Fruit fly (Drosophila melanogaster): Measurements from ENCODE around the gene chas.

Gene chas

DNA sequence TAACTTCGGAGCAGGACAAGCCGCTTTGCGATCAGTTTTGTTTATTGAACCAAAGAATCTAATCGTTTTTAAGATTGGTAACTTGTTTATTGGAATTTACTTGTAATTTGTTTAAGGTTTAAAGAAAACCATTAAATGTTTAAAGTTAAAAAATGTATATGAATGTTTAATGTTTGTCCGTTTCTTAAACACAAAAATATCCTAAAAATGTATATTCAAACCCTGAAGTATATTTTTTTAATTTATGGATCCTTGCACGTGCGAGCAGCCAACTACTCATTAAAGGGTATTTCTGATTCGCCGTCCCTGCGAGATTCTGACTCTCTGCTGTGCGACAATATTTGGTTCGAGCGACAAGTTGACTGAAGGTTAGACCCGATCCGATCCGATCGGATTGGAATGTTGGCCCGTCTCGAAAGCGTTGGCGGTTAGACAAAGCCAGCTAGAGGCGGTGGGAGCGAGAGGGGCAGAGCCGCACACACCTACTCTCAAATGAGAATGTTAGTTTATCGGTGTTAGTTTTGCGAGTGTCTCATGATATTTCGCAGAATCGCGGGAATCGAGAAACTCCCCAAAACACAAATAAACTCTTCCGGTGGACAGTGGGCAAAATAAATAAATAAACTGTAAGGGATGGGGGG lies 454 bp upstream of the chas start (continued):
- TF ChIP-seq CG9876 (GFP tag; optimal IDR thresholded peaks at IDR 0.05) (peak; percentile 60), Hmr (GFP tag; optimal IDR thresholded peaks at IDR 0.05) (peak; percentile 88), klu (GFP tag; IDR thresholded peaks at IDR 0.05) (peak; percentile 59; the same call in 1 of the 2 replicates), az2 (GFP tag; optimal IDR thresholded peaks at IDR 0.05) (peak; percentile 79), hth (optimal IDR thresholded peaks at IDR 0.05) (no peak), gt (GFP tag; IDR thresholded peaks at IDR 0.05) (0 out of 2 replicates have a peak, but pooled peaks have one; percentile 23), Oli (tag; optimal IDR thresholded peaks at IDR 0.05) (peak; percentile 91), CG18599 (GFP tag; optimal IDR thresholded peaks at IDR 0.05) (peak; percentile 91), zen2 (GFP tag; IDR thresholded peaks at IDR 0.05; ENCODE audit: partially characterized antibody) (no peak), CG10431 (GFP tag; optimal IDR thresholded peaks at IDR 0.05) (peak; percentile 78), CG32772 (GFP tag; IDR thresholded peaks at IDR 0.05) (peak; percentile 66), CG1832 (GFP tag; optimal IDR thresholded peaks at IDR 0.05) (peak; percentile 67), CG3281 (GFP tag; optimal IDR thresholded peaks at IDR 0.05) (peak; percentile 92), Jarid2 (GFP tag; optimal IDR thresholded peaks at IDR 0.05) (peak; percentile 57), lola (GFP tag; optimal IDR thresholded peaks at IDR 0.05) (peak in 1 of 3 experiments; percentile 87), CG4617 (GFP tag; optimal IDR thresholded peaks at IDR 0.05; ENCODE audit: borderline replicate concordance) (peak; percentile 11), fd3F (GFP tag; optimal IDR thresholded peaks at IDR 0.05) (peak; percentile 78), Mrtf (GFP tag; IDR thresholded peaks at IDR 0.05) (peak; percentile 68; the same call in 2 of the 3 replicates), Abd-B (GFP tag; optimal IDR thresholded peaks at IDR 0.05) (peak; percentile 79), CG3163 (GFP tag; optimal IDR thresholded peaks at IDR 0.05) (peak; percentile 59), ase (GFP tag; IDR thresholded peaks at IDR 0.05) (0 out of 3 replicates have a peak, but pooled peaks have one; percentile 49), CG7786 (GFP tag; optimal IDR thresholded peaks at IDR 0.05) (peak; percentile 82), CG7556 (GFP tag; optimal IDR thresholded peaks at IDR 0.05) (peak; percentile 96), Mad (GFP tag; optimal IDR thresholded peaks at IDR 0.05) (peak; percentile 81), CG8388 (GFP tag; optimal IDR thresholded peaks at IDR 0.05) (peak; percentile 83), Sin3A (optimal IDR thresholded peaks at IDR 0.05) (no peak), CG17829 (tag; optimal IDR thresholded peaks at IDR 0.05) (peak; percentile 86), Oaz (GFP tag; IDR thresholded peaks at IDR 0.05) (0 out of 2 replicates have a peak, but pooled peaks have one; percentile 39), sisA (GFP tag; IDR thresholded peaks at IDR 0.05) (peak; percentile 73), Sry-β (GFP tag; optimal IDR thresholded peaks at IDR 0.05) (no peak), CG16779 (GFP tag; IDR thresholded peaks at IDR 0.05) (0 out of 2 replicates have a peak, but pooled peaks have one; percentile 2), Asciz (GFP tag; optimal IDR thresholded peaks at IDR 0.05) (peak; percentile 82), disco-r (GFP tag; optimal IDR thresholded peaks at IDR 0.05) (peak; percentile 70), CHES-1-like (GFP tag; optimal IDR thresholded peaks at IDR 0.05) (peak; percentile 75), Myb (GFP tag; optimal IDR thresholded peaks at IDR 0.05) (peak; percentile 61), H2.0 (GFP tag; IDR thresholded peaks at IDR 0.05) (peak; percentile 65), CG11696 (GFP tag; IDR thresholded peaks at IDR 0.05) (peak; percentile 46; the same call in 1 of the 2 replicates), CG3407 (GFP tag; optimal IDR thresholded peaks at IDR 0.05) (peak; percentile 71), CG6654 (GFP tag; optimal IDR thresholded peaks at IDR 0.05) (peak; percentile 54), slp2 (GFP tag; optimal IDR thresholded peaks at IDR 0.05) (peak; percentile 72), CG18476 (GFP tag; optimal IDR thresholded peaks at IDR 0.05) (peak; percentile 85), Usf (GFP tag; optimal IDR thresholded peaks at IDR 0.05) (peak; percentile 82), inv (GFP tag; IDR thresholded peaks at IDR 0.05; ENCODE audit: partially characterized antibody) (no peak), D (optimal IDR thresholded peaks at IDR 0.05) (no peak), D (GFP tag; optimal IDR thresholded peaks at IDR 0.05) (peak; percentile 87), CG3065 (GFP tag; optimal IDR thresholded peaks at IDR 0.05) (peak; percentile 62), dysf (GFP tag; IDR thresholded peaks at IDR 0.05) (peak; percentile 87; the same call in 2 of the 3 replicates), CG11085 (GFP tag; IDR thresholded peaks at IDR 0.05) (no peak), CG7372 (GFP tag; IDR thresholded peaks at IDR 0.05) (peak; percentile 63; the same call in 1 of the 2 replicates), Drgx (GFP tag; IDR thresholded peaks at IDR 0.05) (peak; percentile 85)

Measured in whole organism, embryonic.